Worm (Caenorhabditis elegans) whole organism, midembryonic: Measurements from ENCODE around the gene osm-10.

Experiments used
- T22C8.4 ChIP-seq: fragments of 200-800 bp; sonication (Bioruptor generic); IDR thresholded peaks from 2 replicates; pipeline ENCODE4 v1.3.6; 2022; ENCODE audit warnings: missing genetic modification characterization, missing compliant biosample characterization
- cog-1 ChIP-seq: sonication (generic microtip); optimal IDR thresholded peaks from 2 replicates; lab custom pipeline; 2016; ENCODE audit warnings: missing genetic modification characterization, missing compliant biosample characterization
- flt-1 ChIP-seq: fragments of 200-800 bp; sonication (Bioruptor generic); IDR thresholded peaks from 2 replicates; pipeline ENCODE4 v1.3.6; 2022; ENCODE audit warnings: missing genetic modification characterization, missing compliant biosample characterization
- klf-2 ChIP-seq: fragments of 200-800 bp; sonication (Bioruptor generic); conservative IDR thresholded peaks from 2 replicates; pipeline ENCODE4 v1.3.6; 2022; ENCODE audit warnings: missing genetic modification reagents, missing genetic modification characterization, missing compliant biosample characterization
- med-1 ChIP-seq: sonication (generic microtip); optimal IDR thresholded peaks from 2 replicates; lab custom pipeline; 2017; ENCODE audit warnings: missing genetic modification characterization, mild to moderate bottlenecking, missing compliant biosample characterization, antibody characterized with exemption, missing genetic modification reagents; ENCODE audit not compliant: insufficient read depth
- ref-1 ChIP-seq: fragments of 200-800 bp; sonication (Bioruptor generic); conservative IDR thresholded peaks from 2 replicates; pipeline ENCODE4 v1.3.6; 2022; ENCODE audit warnings: missing genetic modification reagents, missing genetic modification characterization, missing compliant biosample characterization
- tab-1 ChIP-seq: fragments of 200-800 bp; sonication (Bioruptor generic); IDR thresholded peaks from 2 replicates; pipeline ENCODE4 v1.3.6; 2022; ENCODE audit warnings: missing genetic modification characterization, missing compliant biosample characterization
- ztf-23 ChIP-seq: fragments of 200-800 bp; sonication (Bioruptor generic); IDR thresholded peaks from 2 replicates; pipeline ENCODE4 v1.3.6; 2022; ENCODE audit warnings: missing genetic modification reagents, missing genetic modification characterization, missing compliant biosample characterization
- ztf-29 ChIP-seq: fragments of 200-800 bp; sonication (Bioruptor generic); IDR thresholded peaks from 2 replicates; pipeline ENCODE4 v1.3.6; 2022; ENCODE audit warnings: missing genetic modification reagents, missing genetic modification characterization, missing compliant biosample characterization

The osm-10 gene

ce11 chrIII:7271083-7271482 is 28.0 kb downstream of the osm-10 start:
- no peak for TF ChIP-seq tab-1 (GFP tag; lab: Robert Waterston, UW)
- no peak for TF ChIP-seq cog-1 (tag; lab: Kevin White, UChicago)
- TF ChIP-seq T22C8.4 = no peak
- TF ChIP-seq ref-1 (GFP tag; lab: Robert Waterston, UW) = no peak
- no peak for TF ChIP-seq med-1 (GFP tag; lab: Kevin White, UChicago)
- no peak for TF ChIP-seq klf-2 (GFP tag; lab: Robert Waterston, UW)

- TF ChIP-seq flt-1 (GFP tag; lab: Robert Waterston, UW) (0 out of 2 replicates have a peak, but pooled peaks have one; percentile 46), ztf-23 (GFP tag; lab: Robert Waterston, UW) (no peak), med-1 (GFP tag; lab: Kevin White, UChicago) (no peak), klf-2 (GFP tag; lab: Robert Waterston, UW) (no peak), T22C8.4 (no peak), ztf-29 (GFP tag; lab: Robert Waterston, UW) (no peak), ref-1 (GFP tag; lab: Robert Waterston, UW) (no peak), cog-1 (tag; lab: Kevin White, UChicago) (peak; percentile 15), tab-1 (GFP tag; lab: Robert Waterston, UW) (no peak)
Measured at ce11 chrIII:7272088-7272487, 29.0 kb downstream of the osm-10 start.

DNA sequence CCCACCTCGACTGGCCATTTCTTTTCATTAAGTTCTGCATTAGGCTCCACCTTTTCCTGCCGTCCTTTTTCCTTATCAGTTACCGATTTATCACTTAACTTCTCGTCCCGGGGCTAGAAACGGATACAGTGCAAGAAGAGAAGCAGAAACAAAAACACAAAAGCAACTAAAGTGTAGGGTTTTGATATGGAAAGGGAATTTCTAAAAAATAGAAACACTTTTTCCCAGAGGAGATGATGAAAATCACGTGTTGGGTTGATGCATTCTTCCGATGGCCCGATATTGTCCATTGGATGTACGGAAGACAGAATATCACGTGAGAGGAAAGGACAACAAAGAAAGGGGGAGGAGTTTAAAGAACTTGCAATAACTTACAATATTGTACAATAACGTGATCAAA is 29.7 kb downstream of the osm-10 start:
- TF ChIP-seq klf-2 (GFP tag; lab: Robert Waterston, UW) = no peak
- no peak for TF ChIP-seq flt-1 (GFP tag; lab: Robert Waterston, UW)
- TF ChIP-seq T22C8.4 = no peak
- TF ChIP-seq ztf-23 (GFP tag; lab: Robert Waterston, UW) = no peak
- no peak for TF ChIP-seq ref-1 (GFP tag; lab: Robert Waterston, UW)
- TF ChIP-seq ztf-29 (GFP tag; lab: Robert Waterston, UW) = no peak
- TF ChIP-seq tab-1 (GFP tag; lab: Robert Waterston, UW) = no peak
- TF ChIP-seq cog-1 (tag; lab: Kevin White, UChicago) = no peak
- TF ChIP-seq med-1 (GFP tag; lab: Kevin White, UChicago) = no peak

ce11 chrIII:7273718-7274117 is 30.6 kb downstream of the osm-10 start:
- TF ChIP-seq med-1 (GFP tag; lab: Kevin White, UChicago) = no peak
- TF ChIP-seq cog-1 (tag; lab: Kevin White, UChicago) = no peak
- no peak for TF ChIP-seq tab-1 (GFP tag; lab: Robert Waterston, UW)
- TF ChIP-seq T22C8.4 = no peak
- TF ChIP-seq flt-1 (GFP tag; lab: Robert Waterston, UW) = no peak
- TF ChIP-seq ref-1 (GFP tag; lab: Robert Waterston, UW) = no peak
- no peak for TF ChIP-seq ztf-23 (GFP tag; lab: Robert Waterston, UW)

ce11 chrIII:7275296-7275695 is 32.2 kb downstream of the osm-10 start, which contains the start of gene psd-1:
Gene psd-1 (minus strand): TSS chrIII:7275396.
- TF ChIP-seq klf-2 (GFP tag; lab: Robert Waterston, UW) (no peak), ztf-29 (GFP tag; lab: Robert Waterston, UW) (no peak), T22C8.4 (no peak), med-1 (GFP tag; lab: Kevin White, UChicago) (no peak)

ce11 chrIII:7277228-7277627 is 34.1 kb downstream of the osm-10 start, which contains the start of the genes spot-1 and B0361.11:
Gene spot-1 (minus strand): TSS chrIII:7277274.
Gene B0361.11 (plus strand): TSS chrIII:7277599.
- TF ChIP-seq ztf-23 (GFP tag; lab: Robert Waterston, UW) = no peak
- TF ChIP-seq T22C8.4 = no peak
- TF ChIP-seq flt-1 (GFP tag; lab: Robert Waterston, UW) = no peak
- no peak for TF ChIP-seq ztf-29 (GFP tag; lab: Robert Waterston, UW)
- TF ChIP-seq med-1 (GFP tag; lab: Kevin White, UChicago) = no peak
- TF ChIP-seq tab-1 (GFP tag; lab: Robert Waterston, UW) = no peak
- no peak for TF ChIP-seq klf-2 (GFP tag; lab: Robert Waterston, UW)
- TF ChIP-seq ref-1 (GFP tag; lab: Robert Waterston, UW) = no peak
- TF ChIP-seq cog-1 (tag; lab: Kevin White, UChicago) = no peak

ce11 chrIII:7278491-7278890 is 35.4 kb downstream of the osm-10 start:
- no peak for TF ChIP-seq tab-1 (GFP tag; lab: Robert Waterston, UW)
- no peak for TF ChIP-seq ref-1 (GFP tag; lab: Robert Waterston, UW)
- TF ChIP-seq ztf-29 (GFP tag; lab: Robert Waterston, UW) = no peak
- TF ChIP-seq med-1 (GFP tag; lab: Kevin White, UChicago) = no peak
- no peak for TF ChIP-seq ztf-23 (GFP tag; lab: Robert Waterston, UW)
- TF ChIP-seq flt-1 (GFP tag; lab: Robert Waterston, UW) = no peak
- no peak for TF ChIP-seq T22C8.4
- no peak for TF ChIP-seq cog-1 (tag; lab: Kevin White, UChicago)
- no peak for TF ChIP-seq klf-2 (GFP tag; lab: Robert Waterston, UW)

DNA sequence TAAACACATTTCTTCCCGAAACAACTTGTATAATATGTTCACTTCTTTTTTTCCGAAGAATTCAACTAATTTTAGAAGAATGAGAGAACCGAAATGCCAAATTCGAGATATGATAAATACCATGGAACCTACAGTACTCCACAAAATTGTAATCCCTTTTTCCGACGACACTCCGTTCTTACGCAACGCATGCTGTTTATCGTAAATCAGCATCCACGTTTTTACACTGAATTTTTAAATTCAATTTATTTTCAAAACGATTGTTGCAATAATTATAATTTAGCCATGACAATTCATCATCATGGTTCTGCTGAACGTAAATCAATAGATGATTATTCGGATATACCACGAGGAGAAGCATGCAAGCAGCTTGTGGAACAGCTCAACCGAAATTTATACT is 38.1 kb downstream of the osm-10 start, which contains the start of gene B0361.3:
B0361.3 (plus strand) TSS at position 284 of the 400 bp plus-strand sequence.
- TF ChIP-seq med-1 (GFP tag; lab: Kevin White, UChicago) (no peak), ztf-23 (GFP tag; lab: Robert Waterston, UW) (no peak), klf-2 (GFP tag; lab: Robert Waterston, UW) (no peak), ztf-29 (GFP tag; lab: Robert Waterston, UW) (no peak), T22C8.4 (no peak), cog-1 (tag; lab: Kevin White, UChicago) (no peak)

DNA sequence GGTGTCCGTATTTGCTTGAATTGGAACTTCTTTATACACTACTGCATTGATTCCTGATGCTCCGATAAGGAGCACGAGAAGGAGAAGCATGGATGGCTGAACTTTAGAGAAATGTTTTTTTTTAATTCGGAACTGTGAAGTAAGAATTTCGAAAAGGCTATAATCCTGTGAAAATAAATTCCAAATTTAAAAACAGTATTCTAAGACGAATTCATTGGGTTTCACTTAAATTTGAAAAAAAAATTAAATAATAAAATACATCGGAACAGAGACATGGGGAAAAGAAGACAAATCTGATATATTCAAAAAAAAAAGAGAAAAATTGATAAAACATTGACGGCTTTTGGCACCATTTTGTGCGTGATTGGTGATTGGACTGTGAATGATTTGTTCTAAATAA is 42.7 kb downstream of the osm-10 start, which contains the start of gene pho-5:
pho-5 (minus strand) TSS at position 101 of the 400 bp plus-strand sequence.
- no peak for TF ChIP-seq T22C8.4
- no peak for TF ChIP-seq ztf-29 (GFP tag; lab: Robert Waterston, UW)
- TF ChIP-seq klf-2 (GFP tag; lab: Robert Waterston, UW) = no peak
- TF ChIP-seq tab-1 (GFP tag; lab: Robert Waterston, UW) = no peak
- no peak for TF ChIP-seq ref-1 (GFP tag; lab: Robert Waterston, UW)
- no peak for TF ChIP-seq ztf-23 (GFP tag; lab: Robert Waterston, UW)
- no peak for TF ChIP-seq med-1 (GFP tag; lab: Kevin White, UChicago)
- no peak for TF ChIP-seq cog-1 (tag; lab: Kevin White, UChicago)
